Worm (Caenorhabditis elegans): ENCODE results near the gene F31A3.3.

F31A3.3 gene

DNA sequence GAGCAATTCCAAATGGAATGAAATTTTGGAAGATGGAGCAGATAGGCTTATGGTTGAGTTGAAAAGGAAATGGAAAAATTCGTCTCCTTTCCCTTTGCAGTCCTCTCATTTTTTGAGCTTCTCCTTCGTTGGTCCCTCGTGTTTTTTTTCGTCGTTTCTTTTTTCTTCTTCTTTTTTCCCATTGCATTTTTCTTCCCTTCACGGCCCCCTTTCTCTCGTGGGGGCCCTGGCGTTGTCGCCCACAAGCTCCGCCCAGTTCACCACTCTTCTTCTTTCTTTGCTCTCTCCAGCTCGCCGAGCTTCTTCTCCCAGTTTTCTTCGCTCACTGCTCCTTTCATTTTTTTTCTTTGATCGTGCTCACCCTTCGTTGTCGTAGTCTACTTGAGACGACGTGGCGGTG is 14.4 kb downstream of the F31A3.3 start:
- no peak for TF ChIP-seq unc-62 (GFP tag; optimal IDR thresholded peaks at IDR 0.05)

ce11 chrX:17518293-17518692 is 15.6 kb downstream of the F31A3.3 start:
- TF ChIP-seq unc-62 (GFP tag; optimal IDR thresholded peaks at IDR 0.05) = no peak

- no peak for TF ChIP-seq unc-62 (GFP tag; optimal IDR thresholded peaks at IDR 0.05)
These were observed 16.0 kb downstream of the F31A3.3 start for ce11 chrX:17517872-17518271.

DNA sequence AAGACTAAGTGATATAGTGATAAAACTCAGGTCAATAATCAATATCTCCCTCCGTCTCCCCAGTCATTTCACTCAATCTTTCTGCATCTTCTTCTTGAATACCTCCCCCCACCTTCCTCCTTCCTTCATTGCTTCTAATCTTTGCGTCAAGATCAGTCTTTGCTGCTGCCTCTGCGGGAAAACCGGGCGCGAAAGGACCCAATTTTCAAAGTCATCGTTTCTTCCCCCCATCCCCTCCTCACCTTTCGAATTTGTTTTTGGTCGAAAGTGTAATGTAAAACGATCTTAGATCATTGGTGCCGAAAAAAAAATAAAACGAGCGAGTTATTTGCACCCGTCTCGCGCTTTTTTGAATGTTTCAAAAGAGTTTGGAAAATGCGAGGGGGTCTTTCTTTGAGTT is 16.9 kb downstream of the F31A3.3 start:
- no peak for TF ChIP-seq unc-62 (GFP tag; optimal IDR thresholded peaks at IDR 0.05)

DNA sequence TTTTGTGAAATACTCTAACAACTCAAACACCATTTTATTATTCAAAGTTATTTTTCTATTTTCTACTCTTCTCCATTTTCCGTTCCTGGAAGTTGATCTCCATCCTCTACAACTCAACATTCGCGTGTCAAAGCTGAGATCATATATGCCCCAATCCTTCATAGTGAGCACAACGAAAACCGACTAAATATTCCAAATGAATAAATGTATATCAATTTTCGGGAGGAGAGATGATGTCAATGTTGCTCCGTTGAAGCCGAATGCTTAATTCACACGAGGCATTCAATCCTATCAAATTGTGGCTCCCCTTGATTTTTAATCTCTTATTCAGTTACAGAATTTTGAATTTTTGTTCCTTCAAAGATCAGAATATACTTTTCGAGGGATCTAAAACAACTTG is 17.4 kb downstream of the F31A3.3 start:
- no peak for TF ChIP-seq unc-62 (GFP tag; optimal IDR thresholded peaks at IDR 0.05)

ce11 chrX:17515207-17515902 is 18.5 kb downstream of the F31A3.3 start:
- TF ChIP-seq unc-62 (GFP tag; optimal IDR thresholded peaks at IDR 0.05) = no peak

DNA sequence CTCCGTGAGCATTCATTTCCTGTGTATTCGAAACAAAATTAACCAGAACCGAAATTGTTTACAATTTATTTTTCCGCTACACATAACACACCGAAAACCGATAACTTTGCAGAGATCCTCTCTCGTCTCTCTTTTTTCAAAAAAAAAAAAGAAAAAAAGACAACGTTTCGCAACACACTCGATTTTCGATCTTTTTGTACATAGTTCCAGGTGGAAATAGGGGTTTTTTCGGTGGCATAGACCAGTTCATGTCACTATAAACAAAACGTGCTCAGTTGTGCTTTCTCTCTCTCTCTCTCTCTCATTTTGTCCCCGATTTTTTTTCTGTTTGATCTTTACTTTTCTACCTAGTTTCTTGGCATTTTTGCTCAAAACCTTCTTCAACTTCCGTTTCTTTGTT is 19.4 kb downstream of the F31A3.3 start:
- no peak for TF ChIP-seq unc-62 (GFP tag; optimal IDR thresholded peaks at IDR 0.05)

DNA sequence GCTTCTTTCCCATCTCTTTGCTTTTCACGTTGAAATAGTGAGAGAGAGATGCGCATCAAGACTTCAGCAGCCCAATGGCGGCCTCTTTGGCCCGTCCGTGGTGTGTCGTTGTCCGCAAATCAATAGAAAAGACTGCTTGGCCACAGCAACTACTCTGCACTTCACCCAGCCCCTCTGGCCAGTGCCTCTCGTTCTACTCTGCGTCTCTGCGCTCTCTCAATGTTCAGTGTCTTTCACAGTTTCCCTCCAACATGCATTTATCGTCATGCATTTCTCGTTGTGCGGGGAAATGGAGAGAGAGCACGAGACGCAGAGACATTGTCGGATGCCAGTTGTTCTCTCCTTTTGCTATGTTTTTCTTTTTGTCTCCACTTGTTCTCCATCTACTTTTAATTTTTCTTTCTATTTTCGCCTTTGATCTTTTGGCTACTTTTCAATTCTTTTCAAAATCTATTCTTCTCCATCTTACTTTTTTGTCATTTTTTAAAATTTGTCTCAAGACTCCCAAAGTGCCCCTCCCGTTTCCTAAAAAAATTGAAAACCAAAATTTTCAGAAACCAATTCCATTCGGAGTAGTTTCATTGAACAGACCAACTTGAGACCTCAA is 20.3 kb downstream of the F31A3.3 start, which contains the start of gene nhr-1:
nhr-1 (plus strand) TSS at position 557 of the 607 bp plus-strand sequence.
- TF ChIP-seq unc-62 (GFP tag; optimal IDR thresholded peaks at IDR 0.05) = no peak

DNA sequence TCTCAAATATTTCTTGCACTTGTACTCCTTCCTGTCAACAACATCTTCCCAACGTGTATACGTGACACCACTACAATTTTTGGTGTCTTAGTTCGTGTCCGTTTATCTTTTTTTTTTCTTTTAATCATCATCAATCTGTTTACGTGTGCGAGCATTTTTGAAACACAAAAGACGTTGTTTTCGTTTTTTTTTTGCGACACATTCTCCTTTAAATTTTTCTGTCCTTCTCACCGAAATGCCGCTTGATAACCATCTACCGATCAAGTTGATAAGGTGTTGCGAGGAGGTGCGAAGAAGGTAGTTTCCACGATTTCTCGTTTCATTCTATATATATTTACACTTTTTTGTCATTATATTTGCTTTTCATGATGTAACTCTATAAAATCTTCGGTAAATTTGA is 23.3 kb downstream of the F31A3.3 start:
- no peak for TF ChIP-seq unc-62 (GFP tag; optimal IDR thresholded peaks at IDR 0.05)

- TF ChIP-seq unc-62 (GFP tag; optimal IDR thresholded peaks at IDR 0.05) = no peak
These were observed 24.7 kb downstream of the F31A3.3 start for ce11 chrX:17509048-17509776.

- TF ChIP-seq unc-62 (GFP tag; optimal IDR thresholded peaks at IDR 0.05) = no peak
These were observed 25.7 kb downstream of the F31A3.3 start for ce11 chrX:17508137-17508536.

- no peak for TF ChIP-seq unc-62 (GFP tag; optimal IDR thresholded peaks at IDR 0.05)
These were observed 28.2 kb downstream of the F31A3.3 start for ce11 chrX:17505547-17506181.

ce11 chrX:17504447-17504846 is 29.4 kb downstream of the F31A3.3 start:
- no peak for TF ChIP-seq unc-62 (GFP tag; optimal IDR thresholded peaks at IDR 0.05)

- no peak for TF ChIP-seq unc-62 (GFP tag; optimal IDR thresholded peaks at IDR 0.05)
These were observed 31.6 kb downstream of the F31A3.3 start for ce11 chrX:17502246-17502645.

- no peak for TF ChIP-seq unc-62 (GFP tag; optimal IDR thresholded peaks at IDR 0.05)
These were observed 47.1 kb downstream of the F31A3.3 start, which contains the start of gene npr-24 for ce11 chrX:17486735-17487134. TSS of gene npr-24 (minus strand) at chrX:17486835.

All from whole organism, dauer.